Fruit fly (Drosophila melanogaster): ENCODE measurements around the gene Usp12-46.

Usp12-46 gene

DNA sequence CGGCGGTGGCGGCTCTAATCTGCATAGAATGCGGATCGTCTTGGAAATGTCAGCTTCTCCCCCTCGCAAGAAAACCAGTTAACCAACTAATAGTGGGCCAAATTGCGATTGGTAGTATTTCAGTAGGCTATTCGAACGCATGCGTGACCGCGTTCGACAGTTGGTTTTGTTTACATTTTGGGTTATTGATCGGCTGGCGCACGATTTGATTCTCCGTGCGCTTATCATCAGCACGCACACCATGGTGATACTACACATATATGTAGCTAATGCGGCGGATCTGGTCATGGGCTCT lies 2.8 kb downstream of the Usp12-46 start (continued):
- TF ChIP-seq CG12071 (GFP tag; optimal IDR thresholded peaks at IDR 0.05): peak; percentile 27
- TF ChIP-seq ftz-f1 (GFP tag; optimal IDR thresholded peaks at IDR 0.05): peak; percentile 1
- no peak for TF ChIP-seq jing (GFP tag; optimal IDR thresholded peaks at IDR 0.05)
- TF ChIP-seq CG7987 (GFP tag; optimal IDR thresholded peaks at IDR 0.05): peak; percentile 52
- TF ChIP-seq Ets97D (GFP tag; optimal IDR thresholded peaks at IDR 0.05): no peak
- peak; percentile 71 for TF ChIP-seq sug (tag; optimal IDR thresholded peaks at IDR 0.05)
- TF ChIP-seq Hr39 (optimal IDR thresholded peaks at IDR 0.05): no peak
- TF ChIP-seq phol (tag; optimal IDR thresholded peaks at IDR 0.05): no peak
- no peak for TF ChIP-seq gfzf (GFP tag; optimal IDR thresholded peaks at IDR 0.05)
- TF ChIP-seq CG18011 (GFP tag; optimal IDR thresholded peaks at IDR 0.05): no peak
- no peak for TF ChIP-seq Tbp (GFP tag; optimal IDR thresholded peaks at IDR 0.05)
- peak; percentile 43; the same call in 1 of the 2 replicates for TF ChIP-seq CG13287 (GFP tag; IDR thresholded peaks at IDR 0.05; ENCODE audit: partially characterized antibody)
- TF ChIP-seq hkb (optimal IDR thresholded peaks at IDR 0.05): no peak
- no peak for TF ChIP-seq hkb (GFP tag; IDR thresholded peaks at IDR 0.05)
- TF ChIP-seq grn (GFP tag; optimal IDR thresholded peaks at IDR 0.05): peak; percentile 4
- TF ChIP-seq CG5953 (GFP tag; IDR thresholded peaks at IDR 0.05): 0 out of 2 replicates have a peak, but pooled peaks have one; percentile 14
- no peak for TF ChIP-seq croc (GFP tag; conservative IDR thresholded peaks at IDR 0.05)
- TF ChIP-seq fu2 (GFP tag; optimal IDR thresholded peaks at IDR 0.05): no peak
- no peak for TF ChIP-seq Dek (tag; optimal IDR thresholded peaks at IDR 0.05)
- no peak for TF ChIP-seq CG10321 (GFP tag; IDR thresholded peaks at IDR 0.05)
- no peak for TF ChIP-seq kah (GFP tag; optimal IDR thresholded peaks at IDR 0.05)
- TF ChIP-seq Gsc (GFP tag; IDR thresholded peaks at IDR 0.05): no peak
- TF ChIP-seq CG10147 (GFP tag; optimal IDR thresholded peaks at IDR 0.05): no peak
- TF ChIP-seq sc (optimal IDR thresholded peaks at IDR 0.05): no peak
- no peak for TF ChIP-seq sc (GFP tag; optimal IDR thresholded peaks at IDR 0.05)
- no peak for TF ChIP-seq CG13624 (GFP tag; optimal IDR thresholded peaks at IDR 0.05)
- TF ChIP-seq CoRest (tag; optimal IDR thresholded peaks at IDR 0.05): no peak
- no peak for TF ChIP-seq CG12219 (GFP tag; optimal IDR thresholded peaks at IDR 0.05)
- TF ChIP-seq CG7271 (tag; optimal IDR thresholded peaks at IDR 0.05): no peak
- no peak for TF ChIP-seq CG3163 (GFP tag; optimal IDR thresholded peaks at IDR 0.05)
- TF ChIP-seq CG7839 (tag; optimal IDR thresholded peaks at IDR 0.05): no peak
- no peak for TF ChIP-seq luna (GFP tag; optimal IDR thresholded peaks at IDR 0.05)
- TF ChIP-seq Vsx1 (GFP tag; optimal IDR thresholded peaks at IDR 0.05): no peak
- peak; percentile 72 for TF ChIP-seq onecut (GFP tag; IDR thresholded peaks at IDR 0.05)
- peak; percentile 50 for TF ChIP-seq HLHmδ (GFP tag; optimal IDR thresholded peaks at IDR 0.05)
- TF ChIP-seq Dbx (GFP tag; IDR thresholded peaks at IDR 0.05): 0 out of 3 replicates have a peak, but pooled peaks have one; percentile 7
- TF ChIP-seq MTF-1 (GFP tag; optimal IDR thresholded peaks at IDR 0.05; ENCODE audit: borderline replicate concordance): no peak
- TF ChIP-seq CG30403 (GFP tag; optimal IDR thresholded peaks at IDR 0.05): no peak
- TF ChIP-seq abd-A (tag; optimal IDR thresholded peaks at IDR 0.05): peak; percentile 44

DNA sequence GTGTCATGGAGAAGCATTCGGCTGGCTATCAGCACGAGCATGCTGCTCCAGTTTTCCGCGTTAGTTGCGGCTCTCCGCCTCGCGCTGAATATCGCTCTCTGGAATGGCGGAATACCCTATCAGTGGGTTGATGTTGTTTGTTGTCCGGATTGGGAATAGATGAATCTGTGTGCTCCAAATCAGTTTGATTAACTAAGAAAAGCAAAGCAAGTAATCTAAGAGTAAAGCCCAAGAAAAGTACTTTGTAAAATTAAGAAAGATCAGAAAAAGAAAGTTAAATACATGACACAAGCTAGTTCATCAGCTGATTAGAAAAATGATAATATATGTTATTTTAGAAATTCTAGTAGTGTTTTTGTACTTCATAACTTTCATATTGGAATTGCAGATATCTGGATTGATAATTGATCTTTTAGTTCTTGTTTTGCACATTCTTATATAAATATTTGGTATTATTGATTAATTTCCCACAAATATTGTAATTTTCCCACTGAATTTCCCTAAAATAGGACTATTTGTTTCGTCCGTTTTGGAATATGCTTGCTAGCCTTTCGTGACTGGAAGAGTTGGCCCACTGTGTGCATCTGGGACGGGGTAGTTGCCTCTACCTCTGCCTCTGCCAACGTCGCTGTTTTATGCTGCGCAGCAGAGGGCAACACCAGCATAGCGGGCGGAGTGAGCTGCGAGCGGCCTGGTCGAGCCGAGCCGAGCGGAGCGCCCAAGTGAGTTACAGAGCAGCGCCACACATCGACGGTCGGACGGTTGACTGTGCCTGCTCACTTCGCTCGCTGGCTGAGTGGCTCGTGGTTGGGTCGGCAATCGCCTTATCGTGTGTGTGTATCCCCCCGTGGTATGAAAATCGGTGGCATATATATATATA lies 3.4 kb downstream of the Usp12-46 start:
- TF ChIP-seq sc (optimal IDR thresholded peaks at IDR 0.05) (no peak), sc (GFP tag; optimal IDR thresholded peaks at IDR 0.05) (peak; percentile 32), CG7786 (GFP tag; optimal IDR thresholded peaks at IDR 0.05) (peak; percentile 37), schlank (tag; optimal IDR thresholded peaks at IDR 0.05) (no peak), CG10366 (GFP tag; IDR thresholded peaks at IDR 0.05) (peak; percentile 45; the same call in 1 of the 2 replicates), klu (GFP tag; IDR thresholded peaks at IDR 0.05) (no peak), salm (tag; optimal IDR thresholded peaks at IDR 0.05) (no peak), HLHmδ (GFP tag; optimal IDR thresholded peaks at IDR 0.05) (no peak), D (optimal IDR thresholded peaks at IDR 0.05) (no peak), D (GFP tag; optimal IDR thresholded peaks at IDR 0.05) (peak; percentile 59), kah (GFP tag; optimal IDR thresholded peaks at IDR 0.05) (peak; percentile 33), Sry-δ (GFP tag; optimal IDR thresholded peaks at IDR 0.05) (no peak), rib (GFP tag; IDR thresholded peaks at IDR 0.05) (peak; percentile 47; the same call in 1 of the 2 replicates), CG9215 (GFP tag; IDR thresholded peaks at IDR 0.05) (peak; percentile 42; the same call in 1 of the 2 replicates), CG3995 (GFP tag; optimal IDR thresholded peaks at IDR 0.05) (no peak), lilli (GFP tag; optimal IDR thresholded peaks at IDR 0.05) (peak; percentile 58), Sox102F (GFP tag; optimal IDR thresholded peaks at IDR 0.05) (peak; percentile 73)

Data from whole organism, embryonic.